Worm (Caenorhabditis elegans) whole organism, L1 larva: ENCODE data around the gene skr-15.
A peak's percentile ranks its signal among the peaks of the same experiment; 100 is the strongest.

Source experiments
- C04F5.9 ChIP-seq: sonication (generic microtip); optimal IDR thresholded peaks from 2 replicates; lab custom pipeline; 2016; ENCODE audit warnings: missing genetic modification characterization, missing compliant biosample characterization
- C34B4.2 ChIP-seq: sonication (generic microtip); optimal IDR thresholded peaks from 2 replicates; lab custom pipeline; 2017; ENCODE audit warnings: mild to moderate bottlenecking, missing genetic modification characterization, missing compliant biosample characterization
- ama-1 ChIP-seq: fragments of 150-350 bp; optimal IDR thresholded peaks from 2 replicates; lab custom pipeline; 2014
- ceh-8 ChIP-seq: fragments of 200-800 bp; sonication (Bioruptor generic); optimal IDR thresholded peaks from 2 replicates; lab custom pipeline; 2018; ENCODE audit warnings: mild to moderate bottlenecking, missing genetic modification characterization, moderate library complexity, missing compliant biosample characterization
- ceh-90 ChIP-seq: sonication (generic microtip); optimal IDR thresholded peaks from 2 replicates; lab custom pipeline; 2016; ENCODE audit warnings: missing genetic modification characterization, missing compliant biosample characterization
- dpl-1 ChIP-seq, 3 experiments: fragments of 150-350 bp in 2 of 3; sonication (generic microtip) in 1 of 3; optimal IDR thresholded peaks; 2 replicates each; lab custom pipeline; 2014 to 2017; ENCODE audit warnings: missing biosample characterization in 3 of 3, missing genetic modification characterization in 3 of 3, missing genetic modification reagents in 3 of 3
- efl-1 ChIP-seq, 4 experiments: fragments of 150-350 bp; optimal IDR thresholded peaks in 3 of 4; peaks in 1 of 4; 1 replicate in 1 of 4; 2 replicates in 3 of 4; lab custom pipeline; 2014; ENCODE audit warnings: missing biosample characterization in 2 of 4, missing genetic modification characterization in 2 of 4, missing genetic modification reagents in 2 of 4
- elt-3 ChIP-seq, 6 experiments: fragments of 150-350 bp in 1 of 6; sonication (generic microtip); optimal IDR thresholded peaks; 2 replicates each; lab custom pipeline; 2017 to 2018; ENCODE audit warnings: missing biosample characterization in 6 of 6, missing genetic modification characterization in 6 of 6, inconsistent platforms in 1 of 6
- ets-5 ChIP-seq: fragments of 200-800 bp; sonication (Bioruptor generic); IDR thresholded peaks from 2 replicates; pipeline ENCODE4 v1.3.6; 2022; ENCODE audit warnings: missing genetic modification characterization, missing compliant biosample characterization
- fkh-8 ChIP-seq: sonication (generic microtip); optimal IDR thresholded peaks from 2 replicates; lab custom pipeline; 2016; ENCODE audit warnings: mild to moderate bottlenecking, missing genetic modification characterization, missing compliant biosample characterization
- fos-1 ChIP-seq: fragments of 150-350 bp; optimal IDR thresholded peaks from 2 replicates; lab custom pipeline; 2014; ENCODE audit warnings: missing biosample characterization, missing genetic modification characterization
- isw-1 ChIP-seq: fragments of 200-800 bp; sonication (Bioruptor generic); IDR thresholded peaks from 2 replicates; pipeline ENCODE4 v1.3.6; 2022; ENCODE audit warnings: missing genetic modification characterization, missing compliant biosample characterization
- jun-1 ChIP-seq: fragments of 150-350 bp; optimal IDR thresholded peaks from 2 replicates; lab custom pipeline; 2014; ENCODE audit warnings: missing biosample characterization, missing genetic modification reagents, missing genetic modification characterization
- lin-13 ChIP-seq: fragments of 150-350 bp; optimal IDR thresholded peaks from 2 replicates; lab custom pipeline; 2014; ENCODE audit warnings: missing biosample characterization, missing genetic modification reagents, missing genetic modification characterization
- lin-14 ChIP-seq: fragments of 200-800 bp; sonication (Bioruptor generic); optimal IDR thresholded peaks from 2 replicates; lab custom pipeline; 2018; ENCODE audit warnings: mild to moderate bottlenecking, missing genetic modification characterization, moderate library complexity, missing compliant biosample characterization
- lin-15B ChIP-seq: fragments of 150-350 bp; sonication (generic microtip); optimal IDR thresholded peaks from 3 replicates; lab custom pipeline; 2014; ENCODE audit warnings: missing biosample characterization, missing genetic modification characterization
- lin-35 ChIP-seq, 2 experiments: fragments of 150-350 bp; optimal IDR thresholded peaks; 2 replicates each; lab custom pipeline; 2014; ENCODE audit warnings: missing biosample characterization in 2 of 2, missing genetic modification characterization in 2 of 2, missing genetic modification reagents in 2 of 2
- lin-39 ChIP-seq: fragments of 150-350 bp; optimal IDR thresholded peaks from 2 replicates; lab custom pipeline; 2014; ENCODE audit warnings: missing biosample characterization, missing genetic modification reagents, missing genetic modification characterization
- lir-3 ChIP-seq: sonication (generic microtip); optimal IDR thresholded peaks from 2 replicates; lab custom pipeline; 2016; ENCODE audit warnings: mild to moderate bottlenecking, missing genetic modification characterization, moderate library complexity, missing compliant biosample characterization; ENCODE audit not compliant: poor library complexity
- lsy-2 ChIP-seq, 2 experiments: fragments of 150-350 bp; optimal IDR thresholded peaks; 2 replicates each; lab custom pipeline; 2014; ENCODE audit warnings: missing biosample characterization in 2 of 2, missing genetic modification characterization in 2 of 2
- mab-9 ChIP-seq: fragments of 200-800 bp; sonication (Bioruptor generic); IDR thresholded peaks from 2 replicates; pipeline ENCODE4 v1.3.6; 2022; ENCODE audit warnings: missing genetic modification reagents, missing genetic modification characterization, missing compliant biosample characterization
- mdl-1 ChIP-seq, 2 experiments: fragments of 150-350 bp; optimal IDR thresholded peaks; 2 replicates each; lab custom pipeline; 2014 to 2017; ENCODE audit warnings: missing biosample characterization in 2 of 2, missing genetic modification characterization in 2 of 2, inconsistent platforms in 1 of 2
- nhr-19 ChIP-seq: fragments of 200-800 bp; sonication (Bioruptor generic); conservative IDR thresholded peaks from 2 replicates; pipeline ENCODE4 v1.3.6; 2022; ENCODE audit warnings: missing genetic modification characterization, missing compliant biosample characterization
- nhr-20 ChIP-seq: sonication (generic microtip); optimal IDR thresholded peaks from 2 replicates; lab custom pipeline; 2016; ENCODE audit warnings: mild to moderate bottlenecking, missing genetic modification characterization, missing compliant biosample characterization
- nhr-237 ChIP-seq: fragments of 150-350 bp; optimal IDR thresholded peaks from 2 replicates; lab custom pipeline; 2014; ENCODE audit warnings: missing biosample characterization, missing genetic modification characterization
- nhr-28 ChIP-seq: fragments of 150-350 bp; optimal IDR thresholded peaks from 2 replicates; lab custom pipeline; 2014; ENCODE audit warnings: missing biosample characterization, missing genetic modification characterization
- nhr-71 ChIP-seq: sonication (generic microtip); optimal IDR thresholded peaks from 2 replicates; lab custom pipeline; 2016; ENCODE audit warnings: mild to moderate bottlenecking, missing genetic modification characterization, moderate library complexity, missing compliant biosample characterization
- nhr-76 ChIP-seq: sonication (generic microtip); optimal IDR thresholded peaks from 2 replicates; lab custom pipeline; 2017; ENCODE audit warnings: missing biosample characterization, missing genetic modification characterization
- pax-3 ChIP-seq: fragments of 200-800 bp; sonication (Bioruptor generic); optimal IDR thresholded peaks from 2 replicates; lab custom pipeline; 2018; ENCODE audit warnings: mild to moderate bottlenecking, missing genetic modification characterization, moderate library complexity, missing compliant biosample characterization
- skn-1 ChIP-seq: fragments of 150-350 bp; optimal IDR thresholded peaks from 2 replicates; lab custom pipeline; 2014; ENCODE audit warnings: missing biosample characterization, missing genetic modification characterization
- snpc-4 ChIP-seq: fragments of 150-350 bp; optimal IDR thresholded peaks from 2 replicates; lab custom pipeline; 2014; ENCODE audit warnings: missing biosample characterization, missing genetic modification characterization
- sup-37 ChIP-seq: fragments of 200-800 bp; sonication (Bioruptor generic); optimal IDR thresholded peaks from 2 replicates; lab custom pipeline; 2018; ENCODE audit warnings: mild to moderate bottlenecking, missing genetic modification characterization, missing compliant biosample characterization
- swsn-7 ChIP-seq: sonication (generic microtip); optimal IDR thresholded peaks from 2 replicates; lab custom pipeline; 2016; ENCODE audit warnings: missing genetic modification characterization, missing compliant biosample characterization
- tbx-2 ChIP-seq: sonication (generic microtip); optimal IDR thresholded peaks from 2 replicates; lab custom pipeline; 2016; ENCODE audit warnings: missing genetic modification characterization, missing compliant biosample characterization
- unc-130 ChIP-seq: fragments of 150-350 bp; optimal IDR thresholded peaks from 2 replicates; lab custom pipeline; 2017; ENCODE audit warnings: missing biosample characterization, missing genetic modification characterization, inconsistent platforms
- unc-62 ChIP-seq: fragments of 150-350 bp; optimal IDR thresholded peaks from 2 replicates; lab custom pipeline; 2014; ENCODE audit warnings: missing biosample characterization, missing genetic modification reagents, missing genetic modification characterization
- unc-86 ChIP-seq: sonication (generic microtip); optimal IDR thresholded peaks from 2 replicates; lab custom pipeline; 2016; ENCODE audit warnings: missing genetic modification characterization, missing compliant biosample characterization
- xbp-1 ChIP-seq: sonication (generic microtip); optimal IDR thresholded peaks from 2 replicates; lab custom pipeline; 2016; ENCODE audit warnings: missing genetic modification characterization, missing compliant biosample characterization
- zag-1 ChIP-seq: fragments of 150-350 bp; optimal IDR thresholded peaks from 2 replicates; lab custom pipeline; 2014; ENCODE audit warnings: missing biosample characterization, missing genetic modification characterization
- zip-4 ChIP-seq: fragments of 200-800 bp; sonication (Bioruptor generic); optimal IDR thresholded peaks from 2 replicates; lab custom pipeline; 2018; ENCODE audit warnings: mild to moderate bottlenecking, missing genetic modification characterization, moderate library complexity, missing compliant biosample characterization
- ztf-11 ChIP-seq, 2 experiments: sonication (generic microtip); optimal IDR thresholded peaks; 2 replicates each; lab custom pipeline; 2016 to 2017; ENCODE audit warnings: missing genetic modification characterization in 2 of 2, missing biosample characterization in 1 of 2, missing compliant biosample characterization in 1 of 2

skr-15 gene

DNA sequence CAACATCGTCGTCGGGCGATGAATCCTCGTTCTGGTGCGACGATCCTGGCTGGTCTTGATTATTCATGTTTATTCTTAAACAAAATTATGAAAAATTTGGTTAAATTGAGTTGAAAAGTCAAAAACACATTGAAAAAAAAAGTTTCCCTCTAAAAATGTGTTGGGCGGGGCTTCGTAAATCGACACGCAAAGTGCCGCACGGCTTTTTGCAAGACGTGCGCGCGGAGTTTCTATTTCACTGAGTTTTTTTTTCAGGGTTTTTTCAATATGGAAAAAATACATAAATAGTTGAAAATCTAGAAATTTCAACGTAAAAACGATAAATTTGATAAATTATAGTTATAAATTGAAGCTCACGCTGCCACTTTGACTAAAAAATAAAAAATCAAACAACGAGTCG, 15.9 kb upstream of the skr-15 start, which contains the start of gene F54D10.5 (continued):
- TF ChIP-seq fos-1: peak; percentile 47
- TF ChIP-seq pax-3 (tag; lab: Kevin White, UChicago): no peak
- TF ChIP-seq isw-1 (GFP tag; lab: Robert Waterston, UW): peak; percentile 75
- TF ChIP-seq fkh-8 (tag; lab: Kevin White, UChicago): peak; percentile 47
- peak in 1 of 2 experiments; percentile 66 for TF ChIP-seq mdl-1 (tag; optimal IDR thresholded peaks at IDR 0.05; lab: Kevin White, UChicago)
- peak; percentile 80 for TF ChIP-seq tbx-2 (tag; lab: Kevin White, UChicago)
- TF ChIP-seq dpl-1 (GFP tag; optimal IDR thresholded peaks at IDR 0.05; lab: Kevin White, UChicago): peak; percentile 95
- peak; percentile 82 for TF ChIP-seq swsn-7
- TF ChIP-seq ztf-11 (tag; optimal IDR thresholded peaks at IDR 0.05; lab: Kevin White, UChicago): peak in 1 of 2 experiments; percentile 13
- TF ChIP-seq nhr-20: peak; percentile 79
- TF ChIP-seq lin-35 (GFP tag; optimal IDR thresholded peaks at IDR 0.05; lab: Kevin White, UChicago): peak; percentile 91 to 95
- TF ChIP-seq elt-3 (tag; optimal IDR thresholded peaks at IDR 0.05; lab: Kevin White, UChicago): peak in 1 of 6 experiments; percentile 74
- peak; percentile 37 for TF ChIP-seq jun-1 (tag; lab: Kevin White, UChicago)
- peak; percentile 76 for TF ChIP-seq unc-86
- TF ChIP-seq sup-37 (GFP tag; lab: Kevin White, UChicago): no peak
- peak; percentile 41; the same call in 1 of the 2 replicates for TF ChIP-seq mab-9 (GFP tag; lab: Robert Waterston, UW)
- peak; percentile 85 to 86 for TF ChIP-seq lsy-2 (tag; optimal IDR thresholded peaks at IDR 0.05; lab: Kevin White, UChicago)
- peak; percentile 81 for TF ChIP-seq unc-130 (tag; lab: Kevin White, UChicago)
- TF ChIP-seq zag-1 (tag; lab: Kevin White, UChicago): no peak
- TF ChIP-seq lir-3 (tag; lab: Kevin White, UChicago): no peak
- TF ChIP-seq ceh-90 (tag; lab: Kevin White, UChicago): peak; percentile 15
- peak; percentile 63 for TF ChIP-seq lin-15B (tag; lab: Kevin White, UChicago)
- TF ChIP-seq ama-1 (lab: Kevin White, UChicago): no peak
- no peak for TF ChIP-seq ets-5 (GFP tag; lab: Robert Waterston, UW)
- TF ChIP-seq skn-1 (tag; lab: Kevin White, UChicago): peak; percentile 88
- peak; percentile 81 to 95 for TF ChIP-seq efl-1 (optimal IDR thresholded peaks at IDR 0.05; lab: Kevin White, UChicago)
- peak; percentile 91 to 99 for TF ChIP-seq efl-1 (GFP tag; optimal IDR thresholded peaks at IDR 0.05 in 1 of 2; lab: Kevin White, UChicago)
- peak; percentile 69 for TF ChIP-seq lin-39 (tag; lab: Kevin White, UChicago)
- peak; percentile 82 for TF ChIP-seq nhr-19 (GFP tag; lab: Robert Waterston, UW)
- TF ChIP-seq nhr-76 (tag; lab: Kevin White, UChicago): no peak
- TF ChIP-seq snpc-4 (tag; lab: Kevin White, UChicago): peak; percentile 59
- TF ChIP-seq C34B4.2 (tag; lab: Kevin White, UChicago): no peak
- peak; percentile 81 for TF ChIP-seq xbp-1
- TF ChIP-seq nhr-237 (tag; lab: Kevin White, UChicago): peak; percentile 10
- no peak for TF ChIP-seq nhr-28 (tag; lab: Kevin White, UChicago)
- peak; percentile 13 for TF ChIP-seq zip-4 (GFP tag; lab: Kevin White, UChicago)
- TF ChIP-seq C04F5.9 (tag; lab: Kevin White, UChicago): peak; percentile 54
- peak; percentile 77 for TF ChIP-seq lin-14 (GFP tag; lab: Kevin White, UChicago)
- no peak for TF ChIP-seq unc-62 (GFP tag; lab: Kevin White, UChicago)
- TF ChIP-seq nhr-71: peak; percentile 87

DNA sequence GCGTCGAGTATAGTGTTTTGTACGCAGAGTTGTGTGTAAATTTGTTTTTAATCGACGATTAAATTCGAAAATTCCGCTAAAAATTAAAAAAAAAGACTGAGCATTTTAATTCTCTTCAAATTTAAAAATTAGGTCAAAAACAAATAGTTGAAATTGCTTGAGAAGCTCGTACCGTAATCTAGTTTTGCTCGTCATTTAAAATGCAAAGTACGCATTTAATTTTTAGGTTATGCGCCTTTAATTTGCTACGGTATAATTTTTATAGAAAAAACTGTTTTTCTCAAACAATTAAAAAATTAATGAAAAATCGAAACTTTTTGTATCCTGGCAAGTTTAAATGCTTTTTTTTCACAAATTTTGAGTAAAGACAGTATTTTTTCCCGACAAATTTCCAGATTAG, 15.3 kb upstream of the skr-15 start:
- TF ChIP-seq lin-13 (GFP tag; lab: Kevin White, UChicago) (no peak), ceh-8 (GFP tag; lab: Kevin White, UChicago) (no peak), jun-1 (tag; lab: Kevin White, UChicago) (no peak), C04F5.9 (tag; lab: Kevin White, UChicago) (no peak), pax-3 (tag; lab: Kevin White, UChicago) (no peak), sup-37 (GFP tag; lab: Kevin White, UChicago) (no peak), mdl-1 (tag; optimal IDR thresholded peaks at IDR 0.05; lab: Kevin White, UChicago) (no peak)
- TF ChIP-seq, all 84 proteins: peak for 0
